Fruit fly (Drosophila melanogaster) whole organism, embryonic: Measurements from ENCODE around the gene CG10801.

ENCODE experiments used
- Awh ChIP-seq: fragments of 200-800 bp; sonication (Bioruptor generic); IDR thresholded peaks from 2 replicates; pipeline ENCODE4, ENCODE4 v1.3.6; 2022; ENCODE audit warnings: missing biosample characterization, missing genetic modification characterization
- Bgb ChIP-seq: fragments of 200-800 bp; sonication (Bioruptor generic); IDR thresholded peaks from 2 replicates; pipeline ENCODE4 v1.3.6; 2022; ENCODE audit warnings: missing biosample characterization, missing genetic modification characterization; ENCODE audit not compliant: partially characterized antibody
- Blimp-1 ChIP-seq: fragments of 200-800 bp; sonication (Bioruptor generic); optimal IDR thresholded peaks from 3 replicates; lab custom pipeline; 2018; ENCODE audit warnings: missing biosample characterization, missing genetic modification characterization, mild to moderate bottlenecking, moderate library complexity, missing genetic modification reagents
- Bteb2 ChIP-seq: fragments of 200-800 bp; sonication (Bioruptor generic); optimal IDR thresholded peaks from 2 replicates; lab custom pipeline; 2016; ENCODE audit warnings: missing biosample characterization, missing genetic modification characterization
- CG10654 ChIP-seq: fragments of 200-800 bp; sonication (Bioruptor generic); optimal IDR thresholded peaks from 2 replicates; lab custom pipeline; 2016; ENCODE audit warnings: missing biosample characterization, missing genetic modification characterization
- CG11247 ChIP-seq: fragments of 200-800 bp; sonication (Bioruptor generic); IDR thresholded peaks from 2 replicates; pipeline ENCODE4 v1.3.6; 2022; ENCODE audit warnings: missing biosample characterization, missing genetic modification characterization
- CG11504 ChIP-seq: fragments of 200-800 bp; sonication (Bioruptor generic); optimal IDR thresholded peaks from 3 replicates; lab custom pipeline; 2019; ENCODE audit warnings: missing biosample characterization, mild to moderate bottlenecking, missing genetic modification characterization, moderate library complexity
- CG11696 ChIP-seq: fragments of 200-800 bp; sonication (Bioruptor generic); IDR thresholded peaks from 2 replicates; pipeline ENCODE4 v1.3.6; 2022; ENCODE audit warnings: missing biosample characterization, missing genetic modification characterization
- CG13287 ChIP-seq: fragments of 200-800 bp; sonication (Bioruptor generic); IDR thresholded peaks from 2 replicates; pipeline ENCODE4 v1.3.6; 2022; ENCODE audit warnings: missing biosample characterization, missing genetic modification characterization; ENCODE audit not compliant: partially characterized antibody
- CG15479 ChIP-seq: fragments of 200-800 bp; sonication (Bioruptor generic); optimal IDR thresholded peaks from 3 replicates; lab custom pipeline; 2019; ENCODE audit warnings: missing biosample characterization, mild to moderate bottlenecking, missing genetic modification characterization, moderate library complexity
- CG15601 ChIP-seq: fragments of 200-800 bp; sonication (Bioruptor generic); optimal IDR thresholded peaks from 3 replicates; lab custom pipeline; 2019; ENCODE audit warnings: missing biosample characterization, mild to moderate bottlenecking, missing genetic modification characterization, moderate library complexity
- CG17359 ChIP-seq: fragments of 200-800 bp; sonication (Bioruptor generic); optimal IDR thresholded peaks from 3 replicates; lab custom pipeline; 2018; ENCODE audit warnings: missing biosample characterization, mild to moderate bottlenecking, missing genetic modification characterization, moderate library complexity
- CG1792 ChIP-seq: fragments of 200-800 bp; sonication (Bioruptor generic); optimal IDR thresholded peaks from 2 replicates; lab custom pipeline; 2016; ENCODE audit warnings: missing biosample characterization, missing genetic modification characterization
- CG30431 ChIP-seq: fragments of 200-800 bp; sonication (Bioruptor generic); optimal IDR thresholded peaks from 2 replicates; lab custom pipeline; 2017; ENCODE audit warnings: missing biosample characterization, missing genetic modification characterization
- CG3163 ChIP-seq: fragments of 200-800 bp; sonication (Bioruptor generic); optimal IDR thresholded peaks from 3 replicates; lab custom pipeline; 2016; ENCODE audit warnings: missing biosample characterization, missing genetic modification characterization
- CG3281 ChIP-seq: fragments of 200-800 bp; sonication (Bioruptor generic); optimal IDR thresholded peaks from 3 replicates; lab custom pipeline; 2017; ENCODE audit warnings: missing biosample characterization, mild to moderate bottlenecking, missing genetic modification characterization
- CG34224 ChIP-seq: fragments of 200-800 bp; sonication (Bioruptor generic); IDR thresholded peaks from 3 replicates; pipeline ENCODE4 v1.3.6; 2022; ENCODE audit warnings: missing biosample characterization, missing genetic modification characterization; ENCODE audit not compliant: partially characterized antibody
- CG34376 ChIP-seq: fragments of 200-800 bp; sonication (Bioruptor generic); optimal IDR thresholded peaks from 2 replicates; lab custom pipeline; 2018; ENCODE audit warnings: missing biosample characterization, mild to moderate bottlenecking, missing genetic modification characterization
- CG42726 ChIP-seq: fragments of 200-800 bp; sonication (Bioruptor generic); IDR thresholded peaks from 2 replicates; pipeline ENCODE4 v1.3.6; 2022; ENCODE audit warnings: missing biosample characterization, missing genetic modification characterization; ENCODE audit not compliant: partially characterized antibody
- CG7786 ChIP-seq: fragments of 200-800 bp; sonication (Bioruptor generic); optimal IDR thresholded peaks from 2 replicates; lab custom pipeline; 2016; ENCODE audit warnings: missing biosample characterization, missing genetic modification characterization
- CG7963 ChIP-seq: fragments of 200-800 bp; sonication (Bioruptor generic); IDR thresholded peaks from 3 replicates; pipeline ENCODE4 v1.3.6; 2022; ENCODE audit warnings: missing biosample characterization, missing genetic modification characterization; ENCODE audit not compliant: partially characterized antibody
- Camta ChIP-seq: fragments of 200-800 bp; sonication (Bioruptor generic); optimal IDR thresholded peaks from 2 replicates; lab custom pipeline; 2016; ENCODE audit warnings: missing biosample characterization, missing genetic modification characterization
- D19A ChIP-seq: fragments of 200-800 bp; optimal IDR thresholded peaks from 3 replicates; lab custom pipeline; 2019; ENCODE audit warnings: missing biosample characterization, mild to moderate bottlenecking, missing genetic modification characterization, moderate library complexity
- D19B ChIP-seq: fragments of 200-800 bp; sonication (Bioruptor generic); optimal IDR thresholded peaks from 2 replicates; lab custom pipeline; 2017; ENCODE audit warnings: missing biosample characterization, mild to moderate bottlenecking, missing genetic modification characterization
- Eip74EF ChIP-seq, 2 experiments: fragments of 200-800 bp in 1 of 2; fragments of >200 bp in 1 of 2; sonication (Bioruptor generic) in 1 of 2; optimal IDR thresholded peaks; 2 replicates each; lab custom pipeline; 2017 to 2019; ENCODE audit warnings: missing biosample characterization in 2 of 2, missing genetic modification characterization in 2 of 2, mild to moderate bottlenecking in 1 of 2, moderate library complexity in 1 of 2
- Hr39 ChIP-seq: fragments of >200 bp; optimal IDR thresholded peaks from 2 replicates; lab custom pipeline; 2017
- Sox102F ChIP-seq: fragments of 200-800 bp; sonication (Bioruptor generic); optimal IDR thresholded peaks from 2 replicates; lab custom pipeline; 2018; ENCODE audit warnings: missing biosample characterization, mild to moderate bottlenecking, missing genetic modification characterization, moderate library complexity
- TFAM ChIP-seq: fragments of 200-800 bp; sonication (Bioruptor generic); optimal IDR thresholded peaks from 2 replicates; lab custom pipeline; 2017; ENCODE audit warnings: missing biosample characterization, missing genetic modification characterization, inconsistent platforms
- ab ChIP-seq: fragments of 200-800 bp; sonication (Bioruptor generic); optimal IDR thresholded peaks from 2 replicates; lab custom pipeline; 2016; ENCODE audit warnings: missing biosample characterization, missing genetic modification characterization
- amos ChIP-seq: fragments of 200-800 bp; sonication (Bioruptor generic); IDR thresholded peaks from 2 replicates; pipeline ENCODE4 v1.3.6; 2022; ENCODE audit warnings: missing biosample characterization, missing genetic modification characterization; ENCODE audit not compliant: partially characterized antibody
- cg ChIP-seq: fragments of 200-800 bp; sonication (Bioruptor generic); optimal IDR thresholded peaks from 3 replicates; lab custom pipeline; 2019; ENCODE audit warnings: missing biosample characterization, mild to moderate bottlenecking, missing genetic modification characterization, moderate library complexity
- ci ChIP-seq: fragments of 200-800 bp; sonication (Bioruptor generic); IDR thresholded peaks from 3 replicates; pipeline ENCODE4 v1.3.6; 2022; ENCODE audit warnings: missing biosample characterization, missing genetic modification characterization
- croc ChIP-seq: fragments of 200-800 bp; sonication (Bioruptor generic); conservative IDR thresholded peaks from 3 replicates; pipeline ENCODE4 v1.3.6; 2022; ENCODE audit warnings: missing biosample characterization, missing genetic modification characterization
- dati ChIP-seq: fragments of 200-800 bp; sonication (Bioruptor generic); IDR thresholded peaks from 2 replicates; pipeline ENCODE4 v1.3.6; 2022; ENCODE audit warnings: missing biosample characterization, missing genetic modification characterization
- dm ChIP-seq: fragments of 200-800 bp; sonication (Bioruptor generic); optimal IDR thresholded peaks from 3 replicates; lab custom pipeline; 2016; ENCODE audit warnings: missing biosample characterization, missing genetic modification characterization
- eve ChIP-seq, 2 experiments: fragments of >200 bp; optimal IDR thresholded peaks; 2 replicates each; lab custom pipeline; 2017; ENCODE audit warnings: missing biosample characterization in 2 of 2, missing genetic modification characterization in 2 of 2
- fru ChIP-seq: fragments of >200 bp; optimal IDR thresholded peaks from 2 replicates; lab custom pipeline; 2017
- hkb ChIP-seq, 2 experiments: fragments of 200-800 bp in 1 of 2; fragments of >200 bp in 1 of 2; sonication (Bioruptor generic) in 1 of 2; IDR thresholded peaks in 1 of 2; optimal IDR thresholded peaks in 1 of 2; 2 replicates each; pipeline versions ENCODE4 v1.3.6 to Lab custom; 2017 to 2022; ENCODE audit warnings: missing biosample characterization in 1 of 2, missing genetic modification characterization in 1 of 2
- jumu ChIP-seq: fragments of 200-800 bp; sonication (Bioruptor generic); optimal IDR thresholded peaks from 3 replicates; lab custom pipeline; 2016; ENCODE audit warnings: missing biosample characterization, missing genetic modification characterization
- kni ChIP-seq: fragments of 200-800 bp; sonication (Bioruptor generic); optimal IDR thresholded peaks from 3 replicates; lab custom pipeline; 2017; ENCODE audit warnings: mild to moderate bottlenecking, missing biosample characterization, missing genetic modification reagents, missing genetic modification characterization
- lola ChIP-seq, 3 experiments: fragments of >200 bp in 2 of 3; fragments of 200-800 bp in 1 of 3; sonication (Bioruptor generic) in 1 of 3; optimal IDR thresholded peaks; 2 replicates each; lab custom pipeline; 2017 to 2019; ENCODE audit warnings: missing biosample characterization in 3 of 3, missing genetic modification characterization in 3 of 3, mild to moderate bottlenecking in 1 of 3, moderate library complexity in 1 of 3
- mam ChIP-seq: fragments of 200-800 bp; sonication (Bioruptor generic); optimal IDR thresholded peaks from 3 replicates; lab custom pipeline; 2016; ENCODE audit warnings: missing biosample characterization, missing genetic modification characterization
- nau ChIP-seq: fragments of 200-800 bp; sonication (Bioruptor generic); optimal IDR thresholded peaks from 3 replicates; lab custom pipeline; 2017; ENCODE audit warnings: missing biosample characterization, mild to moderate bottlenecking, missing genetic modification characterization, missing genetic modification reagents
- sc ChIP-seq, 3 experiments: fragments of >200 bp in 2 of 3; fragments of 200-800 bp in 1 of 3; sonication (Bioruptor generic) in 1 of 3; optimal IDR thresholded peaks; 2 replicates in 2 of 3; 3 replicates in 1 of 3; lab custom pipeline; 2017; ENCODE audit warnings: mild to moderate bottlenecking in 1 of 3, missing biosample characterization in 1 of 3, missing genetic modification characterization in 1 of 3, missing genetic modification reagents in 1 of 3
- usp ChIP-seq: fragments of >200 bp; optimal IDR thresholded peaks from 2 replicates; lab custom pipeline; 2017; ENCODE audit warnings: missing biosample characterization, missing genetic modification characterization
- vfl ChIP-seq: fragments of 200-800 bp; sonication (Bioruptor generic); optimal IDR thresholded peaks from 2 replicates; lab custom pipeline; 2016; ENCODE audit warnings: missing biosample characterization, missing genetic modification characterization

CG10801 gene

dm6 chrX:3482119-3483014, 22.0 kb downstream of the CG10801 start, which contains the start of the genes CG10804 and CG10802 (continued):
- TF ChIP-seq mam (GFP tag; lab: Kevin White, UChicago), result peak; percentile 90
- TF ChIP-seq CG7963 (GFP tag; lab: Robert Waterston, UW), result 0 out of 3 replicates have a peak, but pooled peaks have one; percentile 38
- no peak for TF ChIP-seq Eip74EF (GFP tag; optimal IDR thresholded peaks at IDR 0.05; lab: Kevin White, UChicago)
- peak; percentile 70 for TF ChIP-seq Bteb2
- TF ChIP-seq usp (GFP tag; lab: Kevin White, UChicago), result no peak
- TF ChIP-seq D19B (GFP tag; lab: Kevin White, UChicago), result peak; percentile 60
- TF ChIP-seq Blimp-1, result peak; percentile 56
- TF ChIP-seq CG15601 (tag; lab: Kevin White, UChicago), result peak; percentile 69
- peak; percentile 65 for TF ChIP-seq CG10654 (GFP tag; lab: Kevin White, UChicago)
- no peak for TF ChIP-seq Hr39 (lab: Kevin White, UChicago)
- no peak for TF ChIP-seq CG42726 (GFP tag; lab: Robert Waterston, UW)
- 0 out of 2 replicates have a peak, but pooled peaks have one; percentile 45 for TF ChIP-seq dati (GFP tag; lab: Robert Waterston, UW)
- peak; percentile 71 for TF ChIP-seq CG7786
- TF ChIP-seq cg, result no peak
- TF ChIP-seq Camta (GFP tag; lab: Kevin White, UChicago), result peak; percentile 50
- peak; percentile 55 for TF ChIP-seq ci (GFP tag; lab: Robert Waterston, UW)
- no peak; the same call in 1 of the 2 replicates for TF ChIP-seq Awh (GFP tag; lab: Robert Waterston, UW)
- TF ChIP-seq lola (GFP tag; optimal IDR thresholded peaks at IDR 0.05; lab: Kevin White, UChicago), result peak in 1 of 3 experiments; percentile 61
- peak; percentile 69 for TF ChIP-seq vfl
- TF ChIP-seq CG3163 (GFP tag; lab: Kevin White, UChicago), result peak; percentile 58
- no peak for TF ChIP-seq sc (optimal IDR thresholded peaks at IDR 0.05; lab: Kevin White, UChicago)
- TF ChIP-seq sc (GFP tag; optimal IDR thresholded peaks at IDR 0.05; lab: Kevin White, UChicago), result peak; percentile 16
- TF ChIP-seq dm, result peak; percentile 53
- TF ChIP-seq CG3281, result peak; percentile 58
- TF ChIP-seq fru (lab: Kevin White, UChicago), result no peak
- TF ChIP-seq CG17359 (tag; lab: Kevin White, UChicago), result peak; percentile 53
- TF ChIP-seq amos (GFP tag; lab: Robert Waterston, UW), result peak; percentile 69
- TF ChIP-seq CG30431 (GFP tag; lab: Kevin White, UChicago), result peak; percentile 32
- TF ChIP-seq CG13287 (GFP tag; lab: Robert Waterston, UW), result peak; percentile 78
- peak; percentile 35 for TF ChIP-seq nau (GFP tag; lab: Kevin White, UChicago)
- TF ChIP-seq hkb (optimal IDR thresholded peaks at IDR 0.05; lab: Kevin White, UChicago), result no peak
- peak; percentile 49; the same call in 1 of the 2 replicates for TF ChIP-seq hkb (GFP tag; IDR thresholded peaks at IDR 0.05; lab: Robert Waterston, UW)
- no peak for TF ChIP-seq CG34376
- no peak for TF ChIP-seq eve (GFP tag; optimal IDR thresholded peaks at IDR 0.05; lab: Kevin White, UChicago)
- peak; percentile 62 for TF ChIP-seq Bgb
- peak; percentile 63 for TF ChIP-seq croc (GFP tag; lab: Robert Waterston, UW)
- no peak for TF ChIP-seq TFAM
- TF ChIP-seq Sox102F (GFP tag; lab: Kevin White, UChicago), result peak; percentile 74
- peak; percentile 66 for TF ChIP-seq ab (GFP tag; lab: Kevin White, UChicago)
- peak; percentile 83 for TF ChIP-seq jumu (GFP tag; lab: Kevin White, UChicago)
- peak; percentile 69 for TF ChIP-seq CG1792 (GFP tag; lab: Kevin White, UChicago)
- peak; percentile 77 for TF ChIP-seq CG11247
- no peak for TF ChIP-seq CG11504 (tag; lab: Kevin White, UChicago)
- TF ChIP-seq D19A, result peak; percentile 66
- TF ChIP-seq kni (GFP tag; lab: Kevin White, UChicago), result no peak
- peak; percentile 26; the same call in 1 of the 3 replicates for TF ChIP-seq CG34224 (GFP tag; lab: Robert Waterston, UW)
- peak; percentile 24; the same call in 1 of the 2 replicates for TF ChIP-seq CG11696
- TF ChIP-seq CG15479, result peak; percentile 80
